Fruit fly (Drosophila melanogaster): ENCODE results near the gene CG1662.

Gene CG1662

DNA sequence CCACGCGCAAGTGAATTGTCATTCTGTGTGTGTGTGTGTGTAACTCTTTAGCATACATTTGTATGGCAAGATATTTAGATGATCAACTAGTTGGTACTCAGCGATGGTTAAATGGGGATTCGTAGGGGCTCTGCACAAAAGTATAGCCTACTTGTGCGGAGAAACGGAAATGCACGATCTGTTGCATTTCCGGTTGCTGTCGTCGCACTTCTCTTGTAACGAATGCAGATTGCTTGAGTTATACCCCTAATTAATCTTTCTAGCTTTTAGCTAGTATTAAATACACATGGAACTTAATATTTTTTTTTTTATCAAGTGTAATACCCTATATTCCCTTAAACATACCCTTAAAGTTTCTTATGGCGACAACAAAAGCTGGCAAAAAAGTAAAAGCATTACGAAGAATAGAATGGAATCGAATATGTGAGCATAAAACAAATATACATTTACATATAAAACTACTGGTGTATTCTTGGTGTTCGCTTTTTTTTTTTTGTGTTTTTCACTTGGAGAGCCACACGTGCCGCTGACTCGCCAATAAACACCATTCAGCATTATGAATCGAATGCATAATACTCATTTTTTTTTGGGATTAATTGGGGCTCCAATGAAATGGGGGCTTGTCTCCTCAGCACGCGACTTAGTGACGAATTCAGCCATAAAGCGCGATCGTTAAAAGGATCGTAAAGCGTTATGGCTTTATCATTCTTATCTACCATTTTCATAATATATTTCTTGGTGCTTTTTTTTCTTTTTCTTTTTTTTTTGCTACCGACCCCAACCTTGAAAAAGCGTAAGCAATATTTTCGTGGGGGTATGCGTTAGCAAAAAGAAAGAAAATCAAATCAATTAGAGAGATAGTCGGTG is 4.0 kb downstream of the CG1662 start (continued):
- peak; percentile 54 for TF ChIP-seq Myb (GFP tag; optimal IDR thresholded peaks at IDR 0.05)
- TF ChIP-seq CG42726 (GFP tag; IDR thresholded peaks at IDR 0.05; ENCODE audit: partially characterized antibody): no peak
- no peak for TF ChIP-seq Opbp (GFP tag; IDR thresholded peaks at IDR 0.05; ENCODE audit: partially characterized antibody)
- TF ChIP-seq stc (GFP tag; IDR thresholded peaks at IDR 0.05): no peak
- peak; percentile 26; the same call in 1 of the 2 replicates for TF ChIP-seq vvl (GFP tag; IDR thresholded peaks at IDR 0.05)
- peak; percentile 78 for TF ChIP-seq Rfx (GFP tag; IDR thresholded peaks at IDR 0.05)
- peak in 1 of 2 experiments; percentile 54 for TF ChIP-seq dpn (GFP tag; optimal IDR thresholded peaks at IDR 0.05)
- TF ChIP-seq ac (GFP tag; optimal IDR thresholded peaks at IDR 0.05): no peak
- TF ChIP-seq crp (GFP tag; optimal IDR thresholded peaks at IDR 0.05): no peak
- TF ChIP-seq exex (tag; optimal IDR thresholded peaks at IDR 0.05): peak; percentile 3
- peak; percentile 61 for TF ChIP-seq Dek (tag; optimal IDR thresholded peaks at IDR 0.05)
- TF ChIP-seq Xbp1 (GFP tag; optimal IDR thresholded peaks at IDR 0.05): peak; percentile 44
- peak; percentile 51 for TF ChIP-seq CG6813 (GFP tag; optimal IDR thresholded peaks at IDR 0.05)
- peak; percentile 74 for TF ChIP-seq CG9215 (GFP tag; IDR thresholded peaks at IDR 0.05)
- no peak for TF ChIP-seq CG8290 (GFP tag; optimal IDR thresholded peaks at IDR 0.05)
- peak in 1 of 2 experiments; percentile 55 for TF ChIP-seq CG8290 (tag; optimal IDR thresholded peaks at IDR 0.05)
- TF ChIP-seq Fer2 (tag; optimal IDR thresholded peaks at IDR 0.05): no peak
- no peak for TF ChIP-seq C15 (GFP tag; IDR thresholded peaks at IDR 0.05)
- TF ChIP-seq CG4707 (GFP tag; optimal IDR thresholded peaks at IDR 0.05): no peak
- peak; percentile 72 for TF ChIP-seq fu2 (GFP tag; optimal IDR thresholded peaks at IDR 0.05)
- no peak for TF ChIP-seq Drgx (GFP tag; IDR thresholded peaks at IDR 0.05)
- TF ChIP-seq NFAT (GFP tag; IDR thresholded peaks at IDR 0.05): 0 out of 2 replicates have a peak, but pooled peaks have one; percentile 33
- no peak for TF ChIP-seq so (GFP tag; IDR thresholded peaks at IDR 0.05)
- TF ChIP-seq Bdp1 (GFP tag; optimal IDR thresholded peaks at IDR 0.05): no peak
- no peak for TF ChIP-seq CG4424 (GFP tag; optimal IDR thresholded peaks at IDR 0.05)
- peak; percentile 29 for TF ChIP-seq Side (GFP tag; optimal IDR thresholded peaks at IDR 0.05)
- TF ChIP-seq Trl (optimal IDR thresholded peaks at IDR 0.05): no peak
- peak; percentile 47 for TF ChIP-seq Trl (GFP tag; optimal IDR thresholded peaks at IDR 0.05)
- TF ChIP-seq mirr (GFP tag; optimal IDR thresholded peaks at IDR 0.05): no peak
- TF ChIP-seq zf30C (GFP tag; optimal IDR thresholded peaks at IDR 0.05): no peak
- peak; percentile 12 for TF ChIP-seq Hr3 (GFP tag; optimal IDR thresholded peaks at IDR 0.05)
- TF ChIP-seq CoRest (tag; optimal IDR thresholded peaks at IDR 0.05): peak; percentile 65
- peak; percentile 4 for TF ChIP-seq CG12104 (GFP tag; optimal IDR thresholded peaks at IDR 0.05)
- TF ChIP-seq CG11695 (GFP tag; IDR thresholded peaks at IDR 0.05): 0 out of 3 replicates have a peak, but pooled peaks have one; percentile 13
- peak; percentile 43 for TF ChIP-seq CG9817 (tag; optimal IDR thresholded peaks at IDR 0.05)
- peak; percentile 48 for TF ChIP-seq Hsf (GFP tag; optimal IDR thresholded peaks at IDR 0.05)
- no peak for TF ChIP-seq pan (optimal IDR thresholded peaks at IDR 0.05)
- peak in 1 of 2 experiments; percentile 38 for TF ChIP-seq pan (GFP tag; optimal IDR thresholded peaks at IDR 0.05 in 1 of 2, IDR thresholded peaks at IDR 0.05 in 1 of 2)
- no peak for TF ChIP-seq kay (GFP tag; optimal IDR thresholded peaks at IDR 0.05)
- peak; percentile 9; the same call in 1 of the 2 replicates for TF ChIP-seq CG17328 (GFP tag; IDR thresholded peaks at IDR 0.05)
- no peak for TF ChIP-seq kni (GFP tag; optimal IDR thresholded peaks at IDR 0.05)
- no peak for TF ChIP-seq gce (GFP tag; IDR thresholded peaks at IDR 0.05)
- TF ChIP-seq CG11560 (tag; IDR thresholded peaks at IDR 0.05): peak; percentile 46; the same call in 1 of the 3 replicates
- peak; percentile 77 for TF ChIP-seq mam (GFP tag; optimal IDR thresholded peaks at IDR 0.05)
- TF ChIP-seq Ada2b (GFP tag; IDR thresholded peaks at IDR 0.05): 0 out of 2 replicates have a peak, but pooled peaks have one; percentile 14
- peak; percentile 61 for TF ChIP-seq cwo (GFP tag; optimal IDR thresholded peaks at IDR 0.05)
- peak; percentile 61 for TF ChIP-seq CG18599 (GFP tag; optimal IDR thresholded peaks at IDR 0.05)
- peak; percentile 52 for TF ChIP-seq Atf6 (GFP tag; IDR thresholded peaks at IDR 0.05)
- peak; percentile 75 for TF ChIP-seq CG10147 (GFP tag; optimal IDR thresholded peaks at IDR 0.05)
- TF ChIP-seq CG33213 (GFP tag; optimal IDR thresholded peaks at IDR 0.05): no peak

All from whole organism, embryonic.